Worm (Caenorhabditis elegans) whole organism, L4/young adult: ENCODE results near the gene T11F9.22.

Experiments
- W03F9.2 ChIP-seq: fragments of 150-350 bp; optimal IDR thresholded peaks from 2 replicates; lab custom pipeline; 2014; ENCODE audit warnings: missing biosample characterization, missing genetic modification characterization
- dao-5 ChIP-seq: sonication (generic microtip); optimal IDR thresholded peaks from 2 replicates; lab custom pipeline; 2016; ENCODE audit warnings: missing genotype, missing genetic modification characterization, moderate library complexity, missing compliant biosample characterization
- him-1 ChIP-seq: sonication (generic microtip); optimal IDR thresholded peaks from 2 replicates; lab custom pipeline; 2016; ENCODE audit warnings: missing genotype, missing genetic modification reagents, missing genetic modification characterization, missing compliant biosample characterization

DNA sequence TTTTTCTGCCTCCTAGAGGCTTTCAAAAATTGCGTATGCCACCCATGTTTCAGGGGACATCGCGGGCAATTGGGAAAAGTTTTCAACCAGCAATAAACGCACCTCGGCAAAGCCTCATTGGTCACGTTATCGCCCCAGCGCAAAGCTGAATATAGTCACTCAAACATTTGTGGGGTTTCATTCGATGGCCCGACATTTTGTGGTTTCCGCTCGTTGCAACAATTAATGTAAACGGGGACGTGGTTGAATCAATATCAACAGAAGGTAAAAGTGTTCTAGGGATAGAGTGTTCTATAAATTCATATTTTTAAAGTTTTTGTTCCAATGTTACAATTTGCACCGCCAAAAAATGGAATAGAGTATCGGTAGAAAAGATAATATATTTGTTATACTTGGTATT lies 8.8 kb downstream of the T11F9.22 start:
- TF ChIP-seq him-1 (no peak), dao-5 (tag; lab: Kevin White, UChicago) (no peak), W03F9.2 (tag; lab: Kevin White, UChicago) (no peak)
